Fruit fly (Drosophila melanogaster) whole organism, prepupa: Measurements from ENCODE around the gene CG9368.

Source experiments
- CG10669 ChIP-seq: fragments of 200-800 bp; sonication (Bioruptor generic); optimal IDR thresholded peaks from 3 replicates; lab custom pipeline; 2018; ENCODE audit warnings: missing biosample characterization, mild to moderate bottlenecking, missing genetic modification characterization, moderate library complexity
- CG11762 ChIP-seq: fragments of 200-800 bp; sonication (Bioruptor generic); optimal IDR thresholded peaks from 3 replicates; lab custom pipeline; 2016; ENCODE audit warnings: missing biosample characterization, missing genetic modification characterization; ENCODE audit not compliant: insufficient read depth
- CG15336 ChIP-seq: fragments of 200-800 bp; sonication (Bioruptor generic); IDR thresholded peaks from 2 replicates; pipeline ENCODE4 v1.3.6; 2022; ENCODE audit warnings: missing biosample characterization, missing genetic modification characterization
- CG16779 ChIP-seq: fragments of 200-800 bp; sonication (Bioruptor generic); optimal IDR thresholded peaks from 3 replicates; lab custom pipeline; 2017; ENCODE audit warnings: missing biosample characterization, mild to moderate bottlenecking, missing genetic modification characterization
- CG6163 ChIP-seq: fragments of 200-800 bp; sonication (Bioruptor generic); IDR thresholded peaks from 3 replicates; pipeline ENCODE4 v1.3.6; 2022; ENCODE audit warnings: missing biosample characterization, missing genetic modification characterization
- CG8319 ChIP-seq: fragments of 200-800 bp; sonication (Bioruptor generic); optimal IDR thresholded peaks from 3 replicates; lab custom pipeline; 2016; ENCODE audit warnings: missing biosample characterization, missing genetic modification characterization
- CG8632 ChIP-seq: fragments of 200-800 bp; sonication (Bioruptor generic); optimal IDR thresholded peaks from 3 replicates; lab custom pipeline; 2016; ENCODE audit warnings: missing biosample characterization, missing genetic modification characterization
- Gug ChIP-seq: fragments of 200-800 bp; sonication (Bioruptor generic); IDR thresholded peaks from 2 replicates; pipeline ENCODE4 v1.3.6; 2022; ENCODE audit warnings: missing biosample characterization, missing genetic modification characterization
- acj6 ChIP-seq: fragments of 200-800 bp; sonication (Bioruptor generic); optimal IDR thresholded peaks from 3 replicates; lab custom pipeline; 2016; ENCODE audit warnings: missing biosample characterization, missing genetic modification characterization
- dsx ChIP-seq: fragments of 200-800 bp; optimal IDR thresholded peaks from 3 replicates; lab custom pipeline; 2019; ENCODE audit warnings: missing biosample characterization, mild to moderate bottlenecking, missing genetic modification characterization, moderate library complexity; ENCODE audit not compliant: poor library complexity, severe bottlenecking
- eg ChIP-seq: fragments of 200-800 bp; sonication (Bioruptor generic); IDR thresholded peaks from 3 replicates; pipeline ENCODE4 v1.3.6; 2022; ENCODE audit warnings: missing biosample characterization, missing genetic modification characterization
- ss ChIP-seq, 2 experiments: fragments of 200-800 bp; sonication (Bioruptor generic); optimal IDR thresholded peaks; 2 replicates in 1 of 2; 3 replicates in 1 of 2; lab custom pipeline; 2017 to 2018; ENCODE audit warnings: mild to moderate bottlenecking in 2 of 2, missing biosample characterization in 2 of 2, missing genetic modification characterization in 2 of 2, moderate library complexity in 1 of 2

DNA sequence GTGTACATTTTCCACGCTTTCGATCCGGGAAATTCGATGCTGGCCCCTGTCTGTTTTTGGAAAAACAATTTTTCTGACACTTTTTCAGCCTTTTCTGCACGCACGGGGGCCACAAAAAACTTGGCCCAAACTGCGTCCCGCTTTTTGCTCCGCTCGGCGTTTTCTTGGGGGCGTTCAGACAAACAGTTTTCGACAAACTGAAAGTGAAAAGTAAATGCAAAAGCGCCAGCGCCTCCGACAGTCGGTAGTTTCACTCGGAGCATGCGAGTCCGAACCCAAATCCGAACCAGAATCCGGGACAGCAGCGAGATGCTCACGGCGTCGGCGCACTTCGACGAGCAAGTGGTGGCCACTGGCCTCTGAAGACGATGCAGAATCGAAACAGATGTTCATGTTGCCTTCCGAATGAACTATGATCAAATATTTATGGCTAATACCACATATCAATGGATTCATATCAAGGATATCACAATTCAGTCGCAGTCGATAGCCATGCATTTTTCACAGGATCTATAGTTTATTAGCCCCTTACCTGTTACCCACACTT is 17.0 kb upstream of the CG9368 start, which contains the start of gene Shal:
- TF ChIP-seq CG15336 (GFP tag; lab: Robert Waterston, UW) (no peak), eg (GFP tag; lab: Robert Waterston, UW) (no peak), CG11762 (GFP tag; lab: Kevin White, UChicago) (no peak), CG8632 (GFP tag; lab: Kevin White, UChicago) (no peak), Gug (GFP tag; lab: Robert Waterston, UW) (no peak), CG16779 (no peak), CG8319 (GFP tag; lab: Kevin White, UChicago) (no peak), ss (GFP tag; optimal IDR thresholded peaks at IDR 0.05; lab: Kevin White, UChicago) (no peak), acj6 (no peak), dsx (GFP tag; lab: Kevin White, UChicago) (no peak), CG10669 (GFP tag; lab: Kevin White, UChicago) (no peak), CG6163 (GFP tag; lab: Robert Waterston, UW) (no peak)
